Worm (Caenorhabditis elegans) whole organism, L4 larva: Measurements from ENCODE around the gene F42A10.5.

ENCODE experiments used
- D1046.2 ChIP-seq: fragments of 200-800 bp; sonication (Bioruptor generic); IDR thresholded peaks from 2 replicates; pipeline ENCODE4 v1.3.6; 2022; ENCODE audit warnings: missing genetic modification characterization, missing compliant biosample characterization
- F26F4.8 ChIP-seq: fragments of 200-800 bp; sonication (Bioruptor generic); conservative IDR thresholded peaks from 2 replicates; pipeline ENCODE4 v1.3.6; 2022; ENCODE audit warnings: missing genetic modification characterization, missing compliant biosample characterization
- F49E8.2 ChIP-seq: sonication (generic microtip); optimal IDR thresholded peaks from 2 replicates; lab custom pipeline; 2016; ENCODE audit warnings: missing compliant biosample characterization, mild to moderate bottlenecking, missing genetic modification characterization, borderline replicate concordance
- T26A8.4 ChIP-seq: fragments of 200-800 bp; sonication (Bioruptor generic); IDR thresholded peaks from 2 replicates; pipeline ENCODE4 v1.3.6; 2022; ENCODE audit warnings: missing genetic modification characterization, missing compliant biosample characterization
- Y48G9A.11 ChIP-seq: fragments of 200-800 bp; sonication (Bioruptor generic); IDR thresholded peaks from 2 replicates; pipeline ENCODE4 v1.3.6; 2022; ENCODE audit warnings: missing genetic modification reagents, missing genetic modification characterization, missing compliant biosample characterization
- aha-1 ChIP-seq: fragments of 150-350 bp; peaks from one replicate; lab custom pipeline; 2014; ENCODE audit warnings: missing biosample characterization, missing genetic modification characterization
- ama-1 ChIP-seq: fragments of 150-350 bp; optimal IDR thresholded peaks from 2 replicates; lab custom pipeline; 2014; ENCODE audit warnings: inconsistent platforms, mixed read lengths
- arid-1 ChIP-seq: fragments of 200-800 bp; sonication (Bioruptor generic); conservative IDR thresholded peaks from 2 replicates; pipeline ENCODE4 v1.3.6; 2022; ENCODE audit warnings: missing genetic modification reagents, missing genetic modification characterization, missing compliant biosample characterization
- ceh-32 ChIP-seq: sonication (generic microtip); optimal IDR thresholded peaks from 2 replicates; lab custom pipeline; 2016; ENCODE audit warnings: mild to moderate bottlenecking, missing genetic modification characterization, missing compliant biosample characterization; ENCODE audit not compliant: poor library complexity
- daf-16 ChIP-seq, 3 experiments: sonication (generic microtip); optimal IDR thresholded peaks; 2 replicates each; lab custom pipeline; 2016 to 2017; ENCODE audit warnings: missing genetic modification characterization in 3 of 3, missing genetic modification reagents in 3 of 3, mild to moderate bottlenecking in 2 of 3, missing compliant biosample characterization in 2 of 3, missing biosample characterization in 1 of 3, moderate library complexity in 1 of 3
- daf-19 ChIP-seq: fragments of 200-800 bp; sonication (Bioruptor generic); conservative IDR thresholded peaks from 2 replicates; pipeline ENCODE4 v1.3.6; 2022; ENCODE audit warnings: missing genetic modification characterization, missing compliant biosample characterization
- dmd-8 ChIP-seq: fragments of 200-800 bp; sonication (Bioruptor generic); IDR thresholded peaks from 2 replicates; pipeline ENCODE4 v1.3.6; 2022; ENCODE audit warnings: missing genetic modification characterization, missing compliant biosample characterization
- dpl-1 ChIP-seq: fragments of 150-350 bp; optimal IDR thresholded peaks from 2 replicates; lab custom pipeline; 2014; ENCODE audit warnings: missing biosample characterization, missing genetic modification reagents, missing genetic modification characterization
- duxl-1 ChIP-seq: sonication (generic microtip); optimal IDR thresholded peaks from 2 replicates; lab custom pipeline; 2016; ENCODE audit warnings: mild to moderate bottlenecking, missing genetic modification characterization, moderate library complexity, missing compliant biosample characterization; ENCODE audit not compliant: poor library complexity
- dve-1 ChIP-seq: sonication (generic microtip); optimal IDR thresholded peaks from 2 replicates; lab custom pipeline; 2017; ENCODE audit warnings: antibody characterized with exemption, mild to moderate bottlenecking, missing genetic modification characterization, missing compliant biosample characterization; ENCODE audit not compliant: insufficient read depth
- fkh-10 ChIP-seq: fragments of 150-350 bp; optimal IDR thresholded peaks from 2 replicates; lab custom pipeline; 2014; ENCODE audit warnings: missing biosample characterization, missing genetic modification reagents, missing genetic modification characterization
- hif-1 ChIP-seq, 2 experiments: sonication (generic microtip); optimal IDR thresholded peaks; 2 replicates each; lab custom pipeline; 2016 to 2017; ENCODE audit warnings: missing compliant biosample characterization in 2 of 2, missing genetic modification characterization in 2 of 2, missing genetic modification reagents in 2 of 2, missing genotype in 2 of 2, mild to moderate bottlenecking in 1 of 2
- hlh-11 ChIP-seq: fragments of 200-800 bp; sonication (Bioruptor generic); optimal IDR thresholded peaks from 2 replicates; lab custom pipeline; 2018; ENCODE audit warnings: mild to moderate bottlenecking, missing genetic modification characterization, missing compliant biosample characterization
- hlh-30 ChIP-seq: sonication (generic microtip); optimal IDR thresholded peaks from 2 replicates; lab custom pipeline; 2017; ENCODE audit warnings: antibody characterized with exemption, mild to moderate bottlenecking, missing genetic modification characterization, missing compliant biosample characterization; ENCODE audit not compliant: insufficient read depth
- lim-7 ChIP-seq: fragments of 200-800 bp; sonication (Bioruptor generic); IDR thresholded peaks from 2 replicates; pipeline ENCODE4 v1.3.6; 2022; ENCODE audit warnings: missing genetic modification characterization, missing compliant biosample characterization
- lin-1 ChIP-seq: fragments of 200-800 bp; sonication (Bioruptor generic); IDR thresholded peaks from 2 replicates; pipeline ENCODE4 v1.3.6; 2022; ENCODE audit warnings: missing genetic modification reagents, missing genetic modification characterization, missing compliant biosample characterization
- lin-13 ChIP-seq: fragments of 150-350 bp; optimal IDR thresholded peaks from 2 replicates; lab custom pipeline; 2014; ENCODE audit warnings: missing biosample characterization, missing genetic modification reagents, missing genetic modification characterization
- lin-38 ChIP-seq: fragments of 200-800 bp; sonication (Bioruptor generic); IDR thresholded peaks from 2 replicates; pipeline ENCODE4 v1.3.6; 2022; ENCODE audit warnings: missing genetic modification reagents, missing genetic modification characterization, missing compliant biosample characterization
- lsy-2 ChIP-seq, 2 experiments: fragments of 150-350 bp in 1 of 2; sonication (generic microtip) in 1 of 2; optimal IDR thresholded peaks; 2 replicates each; lab custom pipeline; 2014 to 2017; ENCODE audit warnings: missing biosample characterization in 2 of 2, missing genetic modification characterization in 2 of 2
- madf-5 ChIP-seq, 2 experiments: fragments of 200-800 bp; sonication (Bioruptor generic); IDR thresholded peaks; 2 replicates each; pipeline ENCODE4 v1.3.6; 2022; ENCODE audit warnings: missing compliant biosample characterization in 2 of 2, missing genetic modification characterization in 2 of 2
- mep-1 ChIP-seq: fragments of 150-350 bp; sonication (generic microtip); optimal IDR thresholded peaks from 3 replicates; lab custom pipeline; 2014; ENCODE audit warnings: missing biosample characterization, missing genetic modification characterization
- mes-2 ChIP-seq: sonication (generic microtip); optimal IDR thresholded peaks from 2 replicates; lab custom pipeline; 2016; ENCODE audit warnings: missing genotype, mild to moderate bottlenecking, missing genetic modification characterization, missing compliant biosample characterization; ENCODE audit not compliant: poor library complexity, severe bottlenecking
- nhr-10 ChIP-seq: fragments of 150-350 bp; optimal IDR thresholded peaks from 2 replicates; lab custom pipeline; 2014; ENCODE audit warnings: missing biosample characterization, missing genetic modification characterization
- nhr-111 ChIP-seq: fragments of 200-800 bp; sonication (Bioruptor generic); optimal IDR thresholded peaks from 2 replicates; lab custom pipeline; 2018; ENCODE audit warnings: mild to moderate bottlenecking, missing genetic modification characterization, missing compliant biosample characterization
- nhr-41 ChIP-seq: fragments of 200-800 bp; sonication (Bioruptor generic); IDR thresholded peaks from 2 replicates; pipeline ENCODE4 v1.3.6; 2022; ENCODE audit warnings: missing genetic modification reagents, missing genetic modification characterization, missing compliant biosample characterization
- nhr-6 ChIP-seq: fragments of 150-350 bp; optimal IDR thresholded peaks from 2 replicates; lab custom pipeline; 2014; ENCODE audit warnings: missing biosample characterization, missing genetic modification characterization
- pha-4 ChIP-seq, 2 experiments: fragments of 150-350 bp in 1 of 2; fragments of 200-800 bp in 1 of 2; sonication (Bioruptor generic) in 1 of 2; IDR thresholded peaks in 1 of 2; optimal IDR thresholded peaks in 1 of 2; 2 replicates each; pipeline versions ENCODE4 v1.3.6 to Lab custom; 2014 to 2022; ENCODE audit warnings: missing genetic modification characterization in 2 of 2, missing genetic modification reagents in 2 of 2, missing biosample characterization in 1 of 2, missing compliant biosample characterization in 1 of 2
- pqm-1 ChIP-seq: sonication (generic microtip); optimal IDR thresholded peaks from 2 replicates; lab custom pipeline; 2017; ENCODE audit warnings: missing biosample characterization, missing genetic modification characterization
- saeg-2 ChIP-seq: fragments of 200-800 bp; sonication (Bioruptor generic); IDR thresholded peaks from 2 replicates; pipeline ENCODE4 v1.3.6; 2022; ENCODE audit warnings: missing genetic modification reagents, missing genetic modification characterization, missing compliant biosample characterization
- set-16 ChIP-seq: fragments of 200-800 bp; sonication (Bioruptor generic); IDR thresholded peaks from 2 replicates; pipeline ENCODE4 v1.3.6; 2022; ENCODE audit warnings: missing genetic modification reagents, missing genetic modification characterization, missing compliant biosample characterization
- snpc-4 ChIP-seq: fragments of 150-350 bp; optimal IDR thresholded peaks from 2 replicates; lab custom pipeline; 2014; ENCODE audit warnings: missing biosample characterization, missing genetic modification characterization
- spr-1 ChIP-seq: sonication (generic microtip); optimal IDR thresholded peaks from 2 replicates; lab custom pipeline; 2016; ENCODE audit warnings: mild to moderate bottlenecking, missing genetic modification characterization, missing compliant biosample characterization
- spr-3 ChIP-seq: fragments of 200-800 bp; sonication (Bioruptor generic); optimal IDR thresholded peaks from 2 replicates; lab custom pipeline; 2018; ENCODE audit warnings: mild to moderate bottlenecking, missing genetic modification characterization, missing compliant biosample characterization
- tra-1 ChIP-seq: fragments of 200-800 bp; sonication (Bioruptor generic); IDR thresholded peaks from 2 replicates; pipeline ENCODE4 v1.3.6; 2022; ENCODE audit warnings: missing genetic modification reagents, missing genetic modification characterization, missing compliant biosample characterization
- unc-62 ChIP-seq, 3 experiments: fragments of 150-350 bp in 1 of 3; sonication (generic microtip); optimal IDR thresholded peaks in 2 of 3; peaks in 1 of 3; 1 replicate in 1 of 3; 2 replicates in 2 of 3; lab custom pipeline; 2014 to 2017; ENCODE audit warnings: missing biosample characterization in 3 of 3, missing genetic modification characterization in 3 of 3, missing genetic modification reagents in 3 of 3, missing genotype in 1 of 3
- vab-7 ChIP-seq: fragments of 200-800 bp; sonication (Bioruptor generic); IDR thresholded peaks from 2 replicates; pipeline ENCODE4 v1.3.6; 2022; ENCODE audit warnings: missing genetic modification reagents, missing genetic modification characterization, missing compliant biosample characterization
- ztf-7 ChIP-seq: fragments of 150-350 bp; optimal IDR thresholded peaks from 2 replicates; lab custom pipeline; 2014; ENCODE audit warnings: missing biosample characterization, missing genetic modification characterization

F42A10.5 gene

DNA sequence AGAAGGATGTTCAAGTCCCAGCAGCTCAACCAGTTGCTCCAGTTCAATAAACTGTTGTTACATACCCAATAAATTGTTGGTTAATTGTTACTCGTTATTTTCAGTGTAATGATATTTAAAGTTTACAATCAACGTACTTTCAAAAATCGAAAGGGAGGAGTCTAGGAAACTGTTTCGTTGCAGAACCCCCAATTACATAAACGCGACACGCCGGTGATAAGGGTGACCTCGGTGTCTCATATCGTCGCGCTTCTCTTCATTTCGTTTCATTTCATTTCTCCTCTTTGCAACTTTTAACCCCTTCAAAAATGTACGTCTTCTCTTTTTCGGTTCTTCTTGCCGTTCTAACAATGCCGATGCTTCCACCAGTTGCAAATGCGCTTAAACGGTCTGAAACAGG lies 34.6 kb upstream of the F42A10.5 start, which contains the start of gene C23G10.2 (continued):
- TF ChIP-seq madf-5 (GFP tag; IDR thresholded peaks at IDR 0.05; lab: Robert Waterston, UW) (no peak), F26F4.8 (no peak), lin-38 (GFP tag; lab: Robert Waterston, UW) (peak; percentile 34; the same call in 1 of the 2 replicates), ztf-7 (tag; lab: Kevin White, UChicago) (no peak), arid-1 (GFP tag; lab: Robert Waterston, UW) (0 out of 2 replicates have a peak, but pooled peaks have one; percentile 16), Y48G9A.11 (GFP tag; lab: Robert Waterston, UW) (peak; percentile 51; the same call in 1 of the 2 replicates), dve-1 (tag; lab: Kevin White, UChicago) (no peak), D1046.2 (GFP tag; lab: Robert Waterston, UW) (no peak), vab-7 (GFP tag; lab: Robert Waterston, UW) (peak; percentile 4; the same call in 1 of the 2 replicates), F49E8.2 (tag; lab: Kevin White, UChicago) (peak; percentile 43), spr-3 (no peak)

ce11 chrIII:6207046-6207445 lies 33.8 kb upstream of the F42A10.5 start:
- TF ChIP-seq dmd-8 (GFP tag; lab: Robert Waterston, UW) (0 out of 2 replicates have a peak, but pooled peaks have one; percentile 4), saeg-2 (GFP tag; lab: Robert Waterston, UW) (0 out of 2 replicates have a peak, but pooled peaks have one; percentile 18), ama-1 (lab: Kevin White, UChicago) (no peak)

DNA sequence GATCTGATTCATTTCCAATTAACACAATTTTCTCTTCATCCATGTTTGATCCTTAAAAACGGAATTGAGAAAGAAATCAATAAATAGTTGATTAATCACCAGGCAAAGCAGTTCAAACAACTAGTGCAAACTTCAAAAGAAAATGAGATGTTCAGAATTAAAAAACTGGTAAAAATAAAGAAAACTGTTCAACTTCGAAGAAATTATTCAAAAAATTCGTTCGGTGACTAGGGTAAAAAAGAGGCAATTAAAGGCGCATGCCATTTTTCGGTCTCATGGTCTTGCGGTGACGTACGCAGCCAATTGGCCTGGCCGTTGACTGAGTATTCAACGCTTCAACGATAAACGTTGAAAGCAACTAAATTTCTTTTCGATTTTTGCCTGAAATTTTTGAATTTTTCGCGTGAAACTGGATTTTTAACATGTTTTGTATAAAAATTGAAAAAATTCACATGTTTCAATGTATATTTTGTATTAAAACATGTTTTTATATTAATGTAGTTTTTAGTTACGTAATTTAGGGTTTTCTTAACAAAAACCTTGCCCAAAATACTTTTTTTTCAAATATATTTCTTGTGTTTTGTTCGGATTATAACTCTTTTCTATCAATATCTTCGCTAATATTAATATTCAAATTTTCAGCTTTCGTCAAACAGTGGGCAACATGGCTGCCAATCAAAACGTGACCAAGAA lies 33.0 kb upstream of the F42A10.5 start, which contains the start of the genes sna-3 and rps-3:
TSS of gene sna-3 (minus strand) at position 51 of the 693 bp plus-strand sequence.
TSS of gene rps-3 (plus strand) at position 643 of the 693 bp plus-strand sequence.
- TF ChIP-seq snpc-4 (tag; lab: Kevin White, UChicago), result no peak
- TF ChIP-seq nhr-111 (GFP tag; lab: Kevin White, UChicago), result no peak
- TF ChIP-seq aha-1 (tag; lab: Kevin White, UChicago), result peak; percentile 36
- no peak for TF ChIP-seq fkh-10 (GFP tag; lab: Kevin White, UChicago)
- TF ChIP-seq T26A8.4, result peak; percentile 63
- TF ChIP-seq hif-1 (tag; optimal IDR thresholded peaks at IDR 0.05; lab: Kevin White, UChicago), result peak in 1 of 2 experiments; percentile 2
- no peak for TF ChIP-seq daf-16 (GFP tag; optimal IDR thresholded peaks at IDR 0.05; lab: Kevin White, UChicago)
- peak; percentile 46 for TF ChIP-seq daf-16 (tag; optimal IDR thresholded peaks at IDR 0.05; lab: Kevin White, UChicago)
- TF ChIP-seq mep-1 (tag; lab: Kevin White, UChicago), result peak; percentile 89
- TF ChIP-seq dve-1 (tag; lab: Kevin White, UChicago), result peak; percentile 91
- no peak for TF ChIP-seq duxl-1 (tag; lab: Kevin White, UChicago)
- no peak for TF ChIP-seq lim-7 (GFP tag; lab: Robert Waterston, UW)
- TF ChIP-seq set-16, result no peak
- TF ChIP-seq nhr-6 (tag; lab: Kevin White, UChicago), result peak; percentile 45
- TF ChIP-seq spr-1, result no peak
- TF ChIP-seq hlh-30 (tag; lab: Kevin White, UChicago), result peak; percentile 88
- TF ChIP-seq hlh-11 (tag; lab: Kevin White, UChicago), result peak; percentile 33
- TF ChIP-seq nhr-10 (tag; lab: Kevin White, UChicago), result no peak
- peak; percentile 90 for TF ChIP-seq mes-2 (tag; lab: Kevin White, UChicago)
- no peak for TF ChIP-seq nhr-41 (GFP tag; lab: Robert Waterston, UW)
- no peak for TF ChIP-seq saeg-2 (GFP tag; lab: Robert Waterston, UW)
- no peak for TF ChIP-seq lin-1 (GFP tag; lab: Robert Waterston, UW)
- TF ChIP-seq ama-1 (lab: Kevin White, UChicago), result no peak
- no peak for TF ChIP-seq pqm-1 (tag; lab: Kevin White, UChicago)
- peak; percentile 39 for TF ChIP-seq ztf-7 (tag; lab: Kevin White, UChicago)
- TF ChIP-seq unc-62 (GFP tag; optimal IDR thresholded peaks at IDR 0.05 in 1 of 2; lab: Kevin White, UChicago), result no peak
- no peak for TF ChIP-seq unc-62 (tag; optimal IDR thresholded peaks at IDR 0.05; lab: Kevin White, UChicago)
- peak; percentile 82 for TF ChIP-seq dpl-1 (GFP tag; lab: Kevin White, UChicago)
- no peak for TF ChIP-seq D1046.2 (GFP tag; lab: Robert Waterston, UW)
- TF ChIP-seq ceh-32 (tag; lab: Kevin White, UChicago), result no peak
- TF ChIP-seq pha-4 (GFP tag; IDR thresholded peaks at IDR 0.05; lab: Robert Waterston, UW), result no peak
- TF ChIP-seq pha-4 (tag; optimal IDR thresholded peaks at IDR 0.05; lab: Kevin White, UChicago), result peak; percentile 26
- no peak for TF ChIP-seq tra-1 (GFP tag; lab: Robert Waterston, UW)
- peak; percentile 69 for TF ChIP-seq lin-38 (GFP tag; lab: Robert Waterston, UW)
- peak; percentile 72 for TF ChIP-seq lin-13 (GFP tag; lab: Kevin White, UChicago)
- TF ChIP-seq lsy-2 (tag; optimal IDR thresholded peaks at IDR 0.05; lab: Kevin White, UChicago), result peak; percentile 66 to 92
- no peak for TF ChIP-seq daf-19 (GFP tag; lab: Robert Waterston, UW)
